Worm (Caenorhabditis elegans) whole organism, early embryonic: Measurements from ENCODE around the gene Y11D7A.19.

Source experiments
- ama-1 ChIP-seq: fragments of 150-350 bp; optimal IDR thresholded peaks from 2 replicates; lab custom pipeline; 2014
- ets-7 ChIP-seq: sonication (generic microtip); optimal IDR thresholded peaks from 2 replicates; lab custom pipeline; 2016; ENCODE audit warnings: missing genotype, missing genetic modification characterization, missing compliant biosample characterization

ce11 chrIV:9299145-9299544 is 32.8 kb upstream of the Y11D7A.19 start, which contains the start of gene F49C12.2:
- TF ChIP-seq ama-1 (lab: Kevin White, UChicago) = no peak
- no peak for TF ChIP-seq ets-7 (tag; lab: Kevin White, UChicago)
